Worm (Caenorhabditis elegans): ENCODE measurements around the gene F49E2.2.

The F49E2.2 gene

DNA sequence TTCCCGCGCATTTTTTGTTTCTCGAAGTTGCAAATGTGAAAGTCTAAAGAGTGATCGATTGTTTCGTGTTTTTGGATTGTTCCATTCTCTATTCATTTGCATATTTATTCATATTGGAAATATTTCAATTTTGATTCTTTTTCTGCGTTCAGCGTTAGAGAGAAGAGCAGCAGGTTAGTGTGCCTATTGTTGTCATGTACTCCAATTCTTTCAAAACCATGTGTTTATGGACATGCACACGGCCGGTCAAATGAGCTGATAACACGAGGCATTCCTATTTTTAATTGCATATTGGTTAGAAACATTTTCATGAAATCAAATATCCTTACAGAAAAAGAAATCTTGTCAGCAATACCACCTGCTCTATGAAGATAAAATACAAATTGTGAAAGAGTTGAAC is 34.9 kb upstream of the F49E2.2 start:
- TF ChIP-seq pha-4 (tag; optimal IDR thresholded peaks at IDR 0.05) = peak; percentile 21
- no peak for TF ChIP-seq nhr-67 (tag; optimal IDR thresholded peaks at IDR 0.05)

DNA sequence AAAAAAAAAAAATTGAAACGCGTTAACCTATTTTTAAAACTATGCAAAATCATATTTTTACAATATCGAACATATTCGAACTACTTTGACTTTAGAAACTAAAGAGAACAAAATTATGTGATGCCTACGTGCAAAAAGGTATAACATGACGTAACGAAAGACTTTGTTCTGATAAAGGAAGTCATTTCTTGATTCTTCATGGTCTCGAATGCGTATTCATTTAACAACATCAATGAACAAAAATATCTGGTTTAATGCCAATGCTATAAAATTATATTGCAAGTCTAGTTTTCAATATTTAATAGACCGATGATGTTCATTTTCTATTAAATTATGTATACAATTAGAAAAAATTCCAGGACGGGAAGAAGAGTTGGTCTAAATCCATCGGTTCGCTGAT is 30.5 kb upstream of the F49E2.2 start:
- TF ChIP-seq lin-39 (tag; optimal IDR thresholded peaks at IDR 0.05) (no peak), pha-4 (tag; optimal IDR thresholded peaks at IDR 0.05) (no peak), elt-1 (tag; optimal IDR thresholded peaks at IDR 0.05) (no peak), ceh-82 (tag; optimal IDR thresholded peaks at IDR 0.05) (no peak), mml-1 (tag; optimal IDR thresholded peaks at IDR 0.05) (no peak), nhr-12 (tag; optimal IDR thresholded peaks at IDR 0.05) (no peak), egl-27 (tag; optimal IDR thresholded peaks at IDR 0.05) (no peak), ztf-4 (tag; optimal IDR thresholded peaks at IDR 0.05) (no peak), daf-12 (tag; optimal IDR thresholded peaks at IDR 0.05) (no peak), ceh-9 (tag; optimal IDR thresholded peaks at IDR 0.05) (no peak), snpc-4 (tag; optimal IDR thresholded peaks at IDR 0.05) (no peak), elt-2 (tag; optimal IDR thresholded peaks at IDR 0.05) (no peak), jun-1 (tag; optimal IDR thresholded peaks at IDR 0.05) (no peak), nhr-28 (tag; optimal IDR thresholded peaks at IDR 0.05) (no peak), nhr-23 (tag; optimal IDR thresholded peaks at IDR 0.05) (peak; percentile 2), unc-62 (GFP tag; optimal IDR thresholded peaks at IDR 0.05) (no peak), eor-1 (tag; optimal IDR thresholded peaks at IDR 0.05) (no peak), ama-1 (optimal IDR thresholded peaks at IDR 0.05) (peak; percentile 71), aly-2 (tag; optimal IDR thresholded peaks at IDR 0.05) (no peak), hmg-11 (tag; optimal IDR thresholded peaks at IDR 0.05) (no peak), nhr-67 (tag; optimal IDR thresholded peaks at IDR 0.05) (no peak), nhr-25 (tag; optimal IDR thresholded peaks at IDR 0.05) (peak; percentile 41), ceh-28 (tag; optimal IDR thresholded peaks at IDR 0.05) (no peak), ztf-11 (tag; optimal IDR thresholded peaks at IDR 0.05) (no peak), sea-2 (GFP tag; optimal IDR thresholded peaks at IDR 0.05) (no peak), nhr-43 (tag; optimal IDR thresholded peaks at IDR 0.05; ENCODE audit: poor library complexity, severe bottlenecking) (no peak), elt-3 (tag; optimal IDR thresholded peaks at IDR 0.05) (no peak), tbx-2 (tag; optimal IDR thresholded peaks at IDR 0.05) (peak; percentile 36), ceh-16 (tag; optimal IDR thresholded peaks at IDR 0.05) (no peak), egl-5 (tag; optimal IDR thresholded peaks at IDR 0.05) (no peak), pqm-1 (tag; optimal IDR thresholded peaks at IDR 0.05) (no peak), nhr-11 (tag; optimal IDR thresholded peaks at IDR 0.05) (no peak), nhr-76 (tag; optimal IDR thresholded peaks at IDR 0.05) (no peak)

DNA sequence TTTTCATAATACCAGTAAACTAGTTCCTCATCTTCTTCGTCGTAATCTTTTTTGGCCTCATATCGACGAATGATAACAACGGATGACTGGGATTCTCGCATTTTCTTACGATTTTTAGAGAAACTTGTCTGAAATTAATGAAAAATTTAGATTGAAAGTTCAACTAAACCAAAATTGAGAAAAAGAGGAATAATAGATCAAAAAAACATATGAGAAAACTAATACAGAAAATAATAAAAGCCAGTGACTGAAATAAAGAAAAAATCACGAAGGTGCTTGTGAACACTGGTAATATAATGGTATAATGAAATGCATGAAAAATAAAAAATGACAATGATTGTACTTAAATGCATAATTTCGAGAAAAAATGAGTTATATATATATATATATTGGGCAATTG is 29.9 kb upstream of the F49E2.2 start, which contains the start of gene C07B5.8:
C07B5.8 (minus strand) TSS at position 101 of the 400 bp plus-strand sequence.
- TF ChIP-seq ZK546.5 (tag; optimal IDR thresholded peaks at IDR 0.05) = no peak
- TF ChIP-seq lsy-12 (tag; optimal IDR thresholded peaks at IDR 0.05) = no peak
- no peak for TF ChIP-seq zag-1 (tag; optimal IDR thresholded peaks at IDR 0.05)
- no peak for TF ChIP-seq mml-1 (tag; optimal IDR thresholded peaks at IDR 0.05)

DNA sequence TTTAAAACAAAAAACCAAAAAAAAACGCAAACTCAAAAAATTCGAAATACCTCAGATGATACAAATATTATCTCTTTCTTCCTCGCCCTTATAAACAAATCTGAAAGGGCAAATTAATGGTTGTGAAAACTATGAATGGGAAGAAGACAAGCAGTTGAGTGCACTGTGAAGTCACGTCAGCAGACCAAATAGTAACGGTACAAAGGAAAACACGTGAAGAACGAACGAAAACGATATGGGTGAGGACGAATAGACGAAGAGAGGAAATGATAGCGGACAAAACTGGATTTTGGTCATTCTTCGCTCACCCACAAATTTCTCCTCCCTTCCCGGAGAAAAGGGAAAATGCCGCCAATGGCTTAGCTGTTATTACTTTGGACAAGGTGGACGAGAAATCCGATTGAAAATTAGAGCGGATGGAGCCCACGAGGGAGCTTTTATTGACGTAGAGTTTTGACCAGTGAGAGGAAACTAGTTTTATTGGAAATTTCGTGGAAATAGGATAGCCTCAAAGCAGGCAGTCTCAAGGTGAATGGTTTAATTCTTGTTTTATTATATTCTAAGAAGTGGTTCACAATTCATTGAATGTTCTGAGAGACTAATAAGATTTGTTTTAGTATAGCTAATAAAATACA is 28.9 kb upstream of the F49E2.2 start:
- TF ChIP-seq unc-62 (GFP tag; optimal IDR thresholded peaks at IDR 0.05) (no peak), pqm-1 (tag; optimal IDR thresholded peaks at IDR 0.05) (peak; percentile 52), nhr-76 (tag; optimal IDR thresholded peaks at IDR 0.05) (no peak), egl-5 (tag; optimal IDR thresholded peaks at IDR 0.05) (no peak), nhr-23 (tag; optimal IDR thresholded peaks at IDR 0.05) (peak; percentile 56), nhr-25 (tag; optimal IDR thresholded peaks at IDR 0.05) (peak; percentile 84), nfya-1 (tag; optimal IDR thresholded peaks at IDR 0.05; ENCODE audit: insufficient read depth) (no peak), jun-1 (tag; optimal IDR thresholded peaks at IDR 0.05) (peak; percentile 15), nhr-43 (tag; optimal IDR thresholded peaks at IDR 0.05; ENCODE audit: poor library complexity, severe bottlenecking) (peak; percentile 67), nhr-77 (tag; optimal IDR thresholded peaks at IDR 0.05) (no peak), sea-2 (GFP tag; optimal IDR thresholded peaks at IDR 0.05) (no peak), ZK546.5 (tag; optimal IDR thresholded peaks at IDR 0.05) (no peak), mml-1 (tag; optimal IDR thresholded peaks at IDR 0.05) (no peak), elt-3 (tag; optimal IDR thresholded peaks at IDR 0.05) (peak in 1 of 3 experiments; percentile 50)

All from whole organism, L3 larva.